Worm (Caenorhabditis elegans) whole organism, L4 larva: ENCODE data around the gene T19E7.6.

Source experiments
- F26F4.8 ChIP-seq: fragments of 200-800 bp; sonication (Bioruptor generic); conservative IDR thresholded peaks from 2 replicates; pipeline ENCODE4 v1.3.6; 2022; ENCODE audit warnings: missing genetic modification characterization, missing compliant biosample characterization
- T20F7.1 ChIP-seq: fragments of 200-800 bp; sonication (Bioruptor generic); optimal IDR thresholded peaks from 2 replicates; lab custom pipeline; 2018; ENCODE audit warnings: mild to moderate bottlenecking, missing genetic modification characterization, missing compliant biosample characterization
- Y48G9A.11 ChIP-seq: fragments of 200-800 bp; sonication (Bioruptor generic); IDR thresholded peaks from 2 replicates; pipeline ENCODE4 v1.3.6; 2022; ENCODE audit warnings: missing genetic modification reagents, missing genetic modification characterization, missing compliant biosample characterization
- Y75B8A.6 ChIP-seq: fragments of 200-800 bp; sonication (Bioruptor generic); IDR thresholded peaks from 2 replicates; pipeline ENCODE4 v1.3.6; 2022; ENCODE audit warnings: missing genetic modification reagents, missing genetic modification characterization, missing compliant biosample characterization
- arid-1 ChIP-seq: fragments of 200-800 bp; sonication (Bioruptor generic); conservative IDR thresholded peaks from 2 replicates; pipeline ENCODE4 v1.3.6; 2022; ENCODE audit warnings: missing genetic modification reagents, missing genetic modification characterization, missing compliant biosample characterization
- ceh-20 ChIP-seq: fragments of 200-800 bp; sonication (Bioruptor generic); IDR thresholded peaks from 2 replicates; pipeline ENCODE4 v1.3.6; 2022; ENCODE audit warnings: missing genetic modification reagents, missing genetic modification characterization, missing compliant biosample characterization
- ceh-28 ChIP-seq: fragments of 150-350 bp; optimal IDR thresholded peaks from 2 replicates; lab custom pipeline; 2014; ENCODE audit warnings: missing biosample characterization, missing genetic modification reagents, missing genetic modification characterization
- egl-43 ChIP-seq: fragments of 200-800 bp; sonication (Bioruptor generic); IDR thresholded peaks from 2 replicates; pipeline ENCODE4 v1.3.6; 2022; ENCODE audit warnings: missing genetic modification reagents, missing genetic modification characterization, missing compliant biosample characterization
- hlh-11 ChIP-seq: fragments of 200-800 bp; sonication (Bioruptor generic); optimal IDR thresholded peaks from 2 replicates; lab custom pipeline; 2018; ENCODE audit warnings: mild to moderate bottlenecking, missing genetic modification characterization, missing compliant biosample characterization
- hlh-30 ChIP-seq: sonication (generic microtip); optimal IDR thresholded peaks from 2 replicates; lab custom pipeline; 2017; ENCODE audit warnings: antibody characterized with exemption, mild to moderate bottlenecking, missing genetic modification characterization, missing compliant biosample characterization; ENCODE audit not compliant: insufficient read depth
- hmg-1.1 ChIP-seq: fragments of 200-800 bp; sonication (Bioruptor generic); IDR thresholded peaks from 2 replicates; pipeline ENCODE4 v1.3.6; 2022; ENCODE audit warnings: missing genetic modification reagents, missing genetic modification characterization, missing compliant biosample characterization
- jun-1 ChIP-seq: fragments of 150-350 bp; optimal IDR thresholded peaks from 2 replicates; lab custom pipeline; 2014; ENCODE audit warnings: missing biosample characterization, missing genetic modification reagents, missing genetic modification characterization
- lim-7 ChIP-seq: fragments of 200-800 bp; sonication (Bioruptor generic); IDR thresholded peaks from 2 replicates; pipeline ENCODE4 v1.3.6; 2022; ENCODE audit warnings: missing genetic modification characterization, missing compliant biosample characterization
- lin-13 ChIP-seq: fragments of 150-350 bp; optimal IDR thresholded peaks from 2 replicates; lab custom pipeline; 2014; ENCODE audit warnings: missing biosample characterization, missing genetic modification reagents, missing genetic modification characterization
- lin-29 ChIP-seq: fragments of 200-800 bp; sonication (Bioruptor generic); IDR thresholded peaks from 2 replicates; pipeline ENCODE4 v1.3.6; 2022; ENCODE audit warnings: missing genetic modification reagents, missing genetic modification characterization, missing compliant biosample characterization
- lin-38 ChIP-seq: fragments of 200-800 bp; sonication (Bioruptor generic); IDR thresholded peaks from 2 replicates; pipeline ENCODE4 v1.3.6; 2022; ENCODE audit warnings: missing genetic modification reagents, missing genetic modification characterization, missing compliant biosample characterization
- madf-5 ChIP-seq, 2 experiments: fragments of 200-800 bp; sonication (Bioruptor generic); IDR thresholded peaks; 2 replicates each; pipeline ENCODE4 v1.3.6; 2022; ENCODE audit warnings: missing compliant biosample characterization in 2 of 2, missing genetic modification characterization in 2 of 2
- nhr-11 ChIP-seq: fragments of 150-350 bp; optimal IDR thresholded peaks from 2 replicates; lab custom pipeline; 2014; ENCODE audit warnings: missing biosample characterization, missing genetic modification characterization
- nhr-111 ChIP-seq: fragments of 200-800 bp; sonication (Bioruptor generic); optimal IDR thresholded peaks from 2 replicates; lab custom pipeline; 2018; ENCODE audit warnings: mild to moderate bottlenecking, missing genetic modification characterization, missing compliant biosample characterization
- nhr-25 ChIP-seq: sonication (generic microtip); optimal IDR thresholded peaks from 2 replicates; lab custom pipeline; 2017; ENCODE audit warnings: missing genetic modification characterization, mild to moderate bottlenecking, missing compliant biosample characterization, antibody characterized with exemption, moderate library complexity, borderline replicate concordance; ENCODE audit not compliant: insufficient read depth
- skn-1 ChIP-seq: fragments of 150-350 bp; optimal IDR thresholded peaks from 2 replicates; lab custom pipeline; 2014; ENCODE audit warnings: missing biosample characterization, missing genetic modification characterization
- tra-1 ChIP-seq: fragments of 200-800 bp; sonication (Bioruptor generic); IDR thresholded peaks from 2 replicates; pipeline ENCODE4 v1.3.6; 2022; ENCODE audit warnings: missing genetic modification reagents, missing genetic modification characterization, missing compliant biosample characterization
- unc-62 ChIP-seq, 3 experiments: fragments of 150-350 bp in 1 of 3; sonication (generic microtip); optimal IDR thresholded peaks in 2 of 3; peaks in 1 of 3; 1 replicate in 1 of 3; 2 replicates in 2 of 3; lab custom pipeline; 2014 to 2017; ENCODE audit warnings: missing biosample characterization in 3 of 3, missing genetic modification characterization in 3 of 3, missing genetic modification reagents in 3 of 3, missing genotype in 1 of 3
- zag-1 ChIP-seq: fragments of 150-350 bp; optimal IDR thresholded peaks from 2 replicates; lab custom pipeline; 2014; ENCODE audit warnings: missing biosample characterization, missing genetic modification characterization
- ztf-11 ChIP-seq: fragments of 150-350 bp; optimal IDR thresholded peaks from 2 replicates; lab custom pipeline; 2014; ENCODE audit warnings: missing biosample characterization, missing genetic modification characterization

The T19E7.6 gene

DNA sequence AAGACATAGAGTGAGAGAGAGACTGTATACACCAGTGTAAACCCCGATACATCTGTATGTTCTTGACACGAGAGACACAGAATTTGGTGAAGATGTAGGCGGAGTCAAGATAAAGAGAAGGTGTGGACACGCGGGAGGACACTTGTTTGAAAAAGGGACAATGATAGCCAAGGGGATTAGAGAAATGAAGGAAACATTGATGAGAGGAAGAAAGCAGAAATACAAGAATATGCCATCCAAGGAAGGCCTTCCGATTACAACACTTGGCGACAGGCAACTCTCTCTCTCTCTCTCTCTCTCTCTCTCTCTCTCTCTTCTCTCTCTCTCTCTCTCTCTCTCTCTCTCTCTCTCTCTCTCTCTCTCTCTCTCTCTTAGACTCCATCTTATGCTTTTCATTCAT, 37.3 kb upstream of the T19E7.6 start (continued):
- peak; percentile 41; the same call in 1 of the 2 replicates for TF ChIP-seq lin-29
- TF ChIP-seq lin-13 (GFP tag; lab: Kevin White, UChicago) = no peak
- no peak for TF ChIP-seq nhr-111 (GFP tag; lab: Kevin White, UChicago)
- no peak for TF ChIP-seq nhr-11 (tag; lab: Kevin White, UChicago)
- TF ChIP-seq, all 104 proteins: peak for 5

DNA sequence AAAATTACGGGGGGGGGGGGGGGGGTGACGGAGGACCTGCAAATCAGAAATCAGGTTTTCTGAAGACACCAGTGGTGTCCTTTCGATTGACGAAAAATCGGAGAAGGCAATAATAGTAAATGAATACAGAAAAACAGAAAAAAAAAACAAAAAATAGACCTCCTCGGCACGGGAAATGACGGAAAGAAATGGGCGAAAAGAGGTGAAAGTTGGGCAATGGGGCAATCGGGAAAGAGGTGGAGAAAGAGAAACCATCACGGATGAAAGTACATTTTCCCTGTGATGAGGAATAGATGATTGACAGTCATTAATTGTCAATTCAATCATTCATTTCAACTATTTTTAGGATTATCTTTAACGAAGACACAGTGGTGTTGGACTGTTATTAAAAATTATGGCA, 34.6 kb upstream of the T19E7.6 start:
- no peak for TF ChIP-seq arid-1 (GFP tag; lab: Robert Waterston, UW)
- TF ChIP-seq skn-1 (tag; lab: Kevin White, UChicago) = no peak
- no peak for TF ChIP-seq lin-29
- no peak for TF ChIP-seq hlh-11 (tag; lab: Kevin White, UChicago)
- no peak for TF ChIP-seq lin-38 (GFP tag; lab: Robert Waterston, UW)

DNA sequence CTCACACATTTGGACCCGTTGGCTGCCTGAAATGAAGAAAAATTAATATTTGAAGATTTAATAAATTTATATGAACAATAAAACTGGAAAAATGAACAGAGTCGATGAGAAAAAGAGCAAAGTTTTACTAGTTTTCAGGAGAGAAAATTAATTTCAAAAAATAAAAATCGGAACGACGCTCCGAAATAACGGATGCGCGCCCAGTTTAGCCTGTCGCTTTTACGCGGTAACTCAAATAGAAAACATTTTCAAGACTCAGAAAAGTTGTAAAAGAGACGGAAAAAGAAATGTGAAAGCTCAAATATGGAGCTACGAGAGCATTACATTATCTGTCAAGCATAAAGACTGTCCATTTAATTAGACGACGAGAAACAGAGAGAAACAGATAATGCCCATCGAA, 34.1 kb upstream of the T19E7.6 start, which contains the start of the genes C55C3.73 and perm-5:
C55C3.73 (minus strand) TSS at position 9 of the 400 bp plus-strand sequence.
perm-5 (minus strand) TSS at position 26 of the 400 bp plus-strand sequence.
- TF ChIP-seq Y48G9A.11 (peak; percentile 94), lim-7 (GFP tag; lab: Robert Waterston, UW) (no peak), T20F7.1 (peak; percentile 10), zag-1 (tag; lab: Kevin White, UChicago) (no peak), ceh-20 (GFP tag; lab: Robert Waterston, UW) (no peak)
- TF ChIP-seq, all 104 proteins: peak for 2

DNA sequence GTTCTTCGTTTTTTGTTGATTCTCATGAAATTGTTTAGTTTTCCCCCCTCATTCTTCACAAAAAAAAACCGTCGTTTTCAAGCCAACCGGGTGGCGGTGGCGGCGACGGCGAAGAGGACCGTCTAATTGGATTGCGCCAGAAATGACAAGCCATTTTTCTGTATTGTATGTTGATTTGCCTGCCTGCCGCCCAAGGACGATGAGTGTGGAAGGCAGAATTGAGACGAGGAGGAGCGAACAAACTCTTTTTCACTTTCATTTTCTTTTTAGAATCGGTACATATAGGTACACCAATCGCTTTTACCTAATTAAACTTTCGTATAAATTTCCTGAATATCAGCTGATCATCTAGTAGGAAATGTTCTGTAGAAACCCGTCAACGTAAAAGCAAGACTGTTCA, 32.3 kb upstream of the T19E7.6 start:
- peak; percentile 17 for TF ChIP-seq nhr-25 (tag; lab: Kevin White, UChicago)
- no peak for TF ChIP-seq jun-1 (tag; lab: Kevin White, UChicago)

DNA sequence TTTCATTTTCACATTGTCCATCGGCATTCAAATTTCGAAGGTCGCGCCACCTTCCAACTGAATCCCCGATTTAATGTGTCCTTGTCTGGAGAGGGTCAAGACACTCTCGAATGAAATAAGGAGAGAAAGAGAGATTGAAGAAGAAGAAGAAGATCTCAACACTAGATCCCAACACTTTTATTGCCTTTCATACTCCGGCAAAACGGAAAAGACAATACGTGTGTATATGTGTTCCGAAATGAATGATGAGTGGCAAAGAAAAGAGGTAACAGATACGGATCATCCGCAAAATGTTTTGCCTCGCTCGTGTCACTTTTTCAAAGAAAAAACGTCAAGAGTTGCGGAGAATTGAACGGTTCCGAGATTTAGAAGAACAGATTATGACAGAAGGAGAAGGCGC, 31.1 kb upstream of the T19E7.6 start:
- TF ChIP-seq hmg-1.1 (no peak), nhr-25 (tag; lab: Kevin White, UChicago) (peak; percentile 10), T20F7.1 (no peak), F26F4.8 (GFP tag; lab: Robert Waterston, UW) (no peak), unc-62 (GFP tag; optimal IDR thresholded peaks at IDR 0.05 in 1 of 2; lab: Kevin White, UChicago) (peak in 1 of 2 experiments; percentile 85), unc-62 (tag; optimal IDR thresholded peaks at IDR 0.05; lab: Kevin White, UChicago) (no peak), ztf-11 (tag; lab: Kevin White, UChicago) (no peak)

DNA sequence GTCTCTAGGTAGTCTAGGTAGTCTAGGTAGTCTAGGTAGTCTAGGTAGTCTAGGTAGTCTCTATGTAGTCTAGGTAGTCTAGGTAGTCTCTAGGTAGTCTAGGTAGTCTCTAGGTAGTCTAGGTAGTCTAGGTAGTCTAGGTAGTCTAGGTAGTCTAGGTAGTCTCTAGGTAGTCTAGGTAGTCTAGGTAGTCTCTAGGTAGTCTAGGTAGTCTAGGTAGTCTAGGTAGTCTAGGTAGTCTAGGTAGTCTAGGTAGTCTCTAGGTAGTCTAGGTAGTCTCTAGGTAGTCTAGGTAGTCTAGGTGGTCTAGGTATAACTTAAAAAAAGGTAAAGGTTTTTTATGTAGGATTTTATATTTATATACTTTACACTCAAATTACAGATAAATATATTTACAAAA, 21.9 kb upstream of the T19E7.6 start:
- TF ChIP-seq lim-7 (GFP tag; lab: Robert Waterston, UW) = 0 out of 2 replicates have a peak, but pooled peaks have one; percentile 53
- 0 out of 2 replicates have a peak, but pooled peaks have one; percentile 31 for TF ChIP-seq tra-1
- TF ChIP-seq madf-5 (GFP tag; IDR thresholded peaks at IDR 0.05; lab: Robert Waterston, UW) = 0 out of 4 replicates have a peak, but pooled peaks of 1 of the 2 experiments have one; percentile 5
- TF ChIP-seq, all 104 proteins: peak for 3; not testable (repeated sequence) for 101

DNA sequence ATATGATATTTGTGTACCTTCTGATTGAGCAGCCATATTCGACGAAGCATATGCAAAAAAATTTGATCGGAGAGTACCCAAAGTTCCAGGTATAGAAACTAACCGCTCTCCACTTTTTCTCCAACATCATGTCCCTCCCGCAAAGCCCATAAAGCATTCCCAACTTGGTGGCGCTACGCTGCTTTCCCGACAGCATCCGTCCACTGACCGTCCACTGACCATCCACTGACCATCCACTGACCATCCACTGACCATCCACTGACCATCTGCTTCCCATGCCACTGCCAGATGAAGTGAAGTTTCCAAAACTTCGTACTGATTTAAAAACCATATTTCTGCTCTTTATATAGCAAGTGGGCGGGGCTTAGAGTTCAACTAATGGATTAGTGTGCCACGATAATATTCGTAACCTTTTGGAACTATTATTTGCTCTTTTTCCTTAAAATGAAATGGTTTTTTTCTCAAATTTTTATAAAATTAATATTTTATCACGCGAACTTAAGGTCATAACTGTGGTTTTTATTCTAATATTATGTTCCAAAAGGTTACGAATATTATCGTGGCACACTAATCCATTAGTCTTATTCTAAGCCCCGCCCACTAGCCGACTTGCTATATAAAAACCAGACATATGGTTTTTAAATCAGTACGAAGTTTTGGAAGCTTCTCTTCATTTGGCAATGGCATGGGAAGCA, 21.2 kb upstream of the T19E7.6 start, which contains the start of gene C55C3.8:
C55C3.8 (plus strand) TSS at position 645 of the 695 bp plus-strand sequence.
- TF ChIP-seq egl-43 (GFP tag; lab: Robert Waterston, UW) (no peak), unc-62 (GFP tag; optimal IDR thresholded peaks at IDR 0.05 in 1 of 2; lab: Kevin White, UChicago) (peak in 1 of 2 experiments; percentile 94), unc-62 (tag; optimal IDR thresholded peaks at IDR 0.05; lab: Kevin White, UChicago) (no peak)

DNA sequence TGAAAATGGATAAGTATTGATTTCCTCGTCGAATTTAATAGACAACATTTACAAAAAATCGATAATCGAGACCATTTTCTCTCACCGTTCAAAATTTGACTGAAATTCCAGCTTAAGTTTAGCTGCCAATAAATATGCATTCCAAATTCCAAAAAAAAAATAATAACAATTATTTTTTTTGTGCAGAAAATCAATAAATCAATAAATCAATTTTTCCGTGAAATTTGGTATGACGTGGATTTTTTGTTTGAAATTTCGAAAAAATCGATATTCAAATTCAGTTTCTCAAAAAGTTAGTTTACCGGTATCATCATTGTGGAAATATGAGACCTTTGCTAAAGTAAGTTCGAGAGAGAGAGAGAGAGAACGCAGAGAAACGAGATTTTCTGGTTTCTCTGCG, 15.7 kb upstream of the T19E7.6 start, which contains the start of gene C55C3.3:
C55C3.3 (plus strand) TSS at position 274 of the 400 bp plus-strand sequence.
- TF ChIP-seq hlh-30 (tag; lab: Kevin White, UChicago) = no peak
- no peak for TF ChIP-seq Y75B8A.6 (GFP tag; lab: Robert Waterston, UW)
- TF ChIP-seq ceh-28 (tag; lab: Kevin White, UChicago) = peak; percentile 99
- TF ChIP-seq, all 104 proteins: peak for 1
